Worm (Caenorhabditis elegans) whole organism, L1 larva: ENCODE results near the gene rps-1.

ENCODE experiments used
- C04F5.9 ChIP-seq: sonication (generic microtip); optimal IDR thresholded peaks from 2 replicates; lab custom pipeline; 2016; ENCODE audit warnings: missing genetic modification characterization, missing compliant biosample characterization
- F16B12.6 ChIP-seq: fragments of 150-350 bp; optimal IDR thresholded peaks from 2 replicates; lab custom pipeline; 2014; ENCODE audit warnings: missing biosample characterization, missing genetic modification characterization
- Y116A8C.19 ChIP-seq: sonication (generic microtip); optimal IDR thresholded peaks from 2 replicates; lab custom pipeline; 2016; ENCODE audit warnings: missing compliant biosample characterization, missing genetic modification characterization, borderline replicate concordance
- aly-2 ChIP-seq: fragments of 150-350 bp; optimal IDR thresholded peaks from 2 replicates; lab custom pipeline; 2014; ENCODE audit warnings: missing biosample characterization, missing genetic modification characterization
- blmp-1 ChIP-seq: fragments of 150-350 bp; optimal IDR thresholded peaks from 2 replicates; lab custom pipeline; 2014; ENCODE audit warnings: missing biosample characterization, missing genetic modification characterization
- ceh-82 ChIP-seq, 3 experiments: fragments of 150-350 bp in 1 of 3; sonication (generic microtip) in 2 of 3; optimal IDR thresholded peaks; 2 replicates each; lab custom pipeline; 2014 to 2017; ENCODE audit warnings: missing biosample characterization in 3 of 3, missing genetic modification characterization in 3 of 3
- ceh-88 ChIP-seq: fragments of 200-800 bp; sonication (Bioruptor generic); IDR thresholded peaks from 2 replicates; pipeline ENCODE4 v1.3.6; 2022; ENCODE audit warnings: missing genetic modification characterization, missing compliant biosample characterization
- ces-1 ChIP-seq: fragments of 150-350 bp; optimal IDR thresholded peaks from 2 replicates; lab custom pipeline; 2014; ENCODE audit warnings: missing biosample characterization, missing genetic modification reagents, missing genetic modification characterization
- dpl-1 ChIP-seq, 3 experiments: fragments of 150-350 bp in 2 of 3; sonication (generic microtip) in 1 of 3; optimal IDR thresholded peaks; 2 replicates each; lab custom pipeline; 2014 to 2017; ENCODE audit warnings: missing biosample characterization in 3 of 3, missing genetic modification characterization in 3 of 3, missing genetic modification reagents in 3 of 3
- efl-1 ChIP-seq, 4 experiments: fragments of 150-350 bp; optimal IDR thresholded peaks in 3 of 4; peaks in 1 of 4; 1 replicate in 1 of 4; 2 replicates in 3 of 4; lab custom pipeline; 2014; ENCODE audit warnings: missing biosample characterization in 2 of 4, missing genetic modification characterization in 2 of 4, missing genetic modification reagents in 2 of 4
- egl-13 ChIP-seq: sonication (generic microtip); optimal IDR thresholded peaks from 2 replicates; lab custom pipeline; 2016; ENCODE audit warnings: missing genotype, missing genetic modification reagents, missing genetic modification characterization, missing compliant biosample characterization
- egl-27 ChIP-seq, 2 experiments: fragments of 150-350 bp in 1 of 2; sonication (generic microtip); optimal IDR thresholded peaks; 3 replicates each; lab custom pipeline; 2017 to 2018; ENCODE audit warnings: missing biosample characterization in 2 of 2, missing genetic modification characterization in 2 of 2, missing genetic modification reagents in 2 of 2
- elt-2 ChIP-seq: sonication (generic microtip); optimal IDR thresholded peaks from 2 replicates; lab custom pipeline; 2016; ENCODE audit warnings: missing genetic modification characterization, mild to moderate bottlenecking, inconsistent platforms, missing compliant biosample characterization, missing genetic modification reagents
- elt-3 ChIP-seq, 6 experiments: fragments of 150-350 bp in 1 of 6; sonication (generic microtip); optimal IDR thresholded peaks; 2 replicates each; lab custom pipeline; 2017 to 2018; ENCODE audit warnings: missing biosample characterization in 6 of 6, missing genetic modification characterization in 6 of 6, inconsistent platforms in 1 of 6
- ets-5 ChIP-seq: fragments of 200-800 bp; sonication (Bioruptor generic); IDR thresholded peaks from 2 replicates; pipeline ENCODE4 v1.3.6; 2022; ENCODE audit warnings: missing genetic modification characterization, missing compliant biosample characterization
- fkh-4 ChIP-seq: sonication (generic microtip); optimal IDR thresholded peaks from 2 replicates; lab custom pipeline; 2016; ENCODE audit warnings: missing compliant biosample characterization, missing genetic modification characterization, borderline replicate concordance
- fkh-8 ChIP-seq: sonication (generic microtip); optimal IDR thresholded peaks from 2 replicates; lab custom pipeline; 2016; ENCODE audit warnings: mild to moderate bottlenecking, missing genetic modification characterization, missing compliant biosample characterization
- hpl-2 ChIP-seq: fragments of 150-350 bp; optimal IDR thresholded peaks from 2 replicates; lab custom pipeline; 2014; ENCODE audit warnings: missing biosample characterization, missing genetic modification reagents, missing genetic modification characterization
- jun-1 ChIP-seq: fragments of 150-350 bp; optimal IDR thresholded peaks from 2 replicates; lab custom pipeline; 2014; ENCODE audit warnings: missing biosample characterization, missing genetic modification reagents, missing genetic modification characterization
- lin-14 ChIP-seq: fragments of 200-800 bp; sonication (Bioruptor generic); optimal IDR thresholded peaks from 2 replicates; lab custom pipeline; 2018; ENCODE audit warnings: mild to moderate bottlenecking, missing genetic modification characterization, moderate library complexity, missing compliant biosample characterization
- lin-35 ChIP-seq, 2 experiments: fragments of 150-350 bp; optimal IDR thresholded peaks; 2 replicates each; lab custom pipeline; 2014; ENCODE audit warnings: missing biosample characterization in 2 of 2, missing genetic modification characterization in 2 of 2, missing genetic modification reagents in 2 of 2
- lir-3 ChIP-seq: sonication (generic microtip); optimal IDR thresholded peaks from 2 replicates; lab custom pipeline; 2016; ENCODE audit warnings: mild to moderate bottlenecking, missing genetic modification characterization, moderate library complexity, missing compliant biosample characterization; ENCODE audit not compliant: poor library complexity
- mdl-1 ChIP-seq, 2 experiments: fragments of 150-350 bp; optimal IDR thresholded peaks; 2 replicates each; lab custom pipeline; 2014 to 2017; ENCODE audit warnings: missing biosample characterization in 2 of 2, missing genetic modification characterization in 2 of 2, inconsistent platforms in 1 of 2
- mep-1 ChIP-seq: fragments of 150-350 bp; optimal IDR thresholded peaks from 2 replicates; lab custom pipeline; 2014; ENCODE audit warnings: missing biosample characterization, missing genetic modification characterization
- nhr-47 ChIP-seq: sonication (generic microtip); optimal IDR thresholded peaks from 2 replicates; lab custom pipeline; 2016; ENCODE audit warnings: mild to moderate bottlenecking, missing genetic modification characterization, moderate library complexity, missing compliant biosample characterization
- nhr-71 ChIP-seq: sonication (generic microtip); optimal IDR thresholded peaks from 2 replicates; lab custom pipeline; 2016; ENCODE audit warnings: mild to moderate bottlenecking, missing genetic modification characterization, moderate library complexity, missing compliant biosample characterization
- nhr-76 ChIP-seq: sonication (generic microtip); optimal IDR thresholded peaks from 2 replicates; lab custom pipeline; 2017; ENCODE audit warnings: missing biosample characterization, missing genetic modification characterization
- nhr-85 ChIP-seq: sonication (generic microtip); peaks from one replicate; lab custom pipeline; 2016; ENCODE audit warnings: missing genetic modification characterization, inconsistent platforms, missing compliant biosample characterization
- nhr-90 ChIP-seq: sonication (generic microtip); optimal IDR thresholded peaks from 2 replicates; lab custom pipeline; 2016; ENCODE audit warnings: mild to moderate bottlenecking, missing genetic modification characterization, missing compliant biosample characterization; ENCODE audit not compliant: poor library complexity
- pag-3 ChIP-seq: sonication (generic microtip); optimal IDR thresholded peaks from 2 replicates; lab custom pipeline; 2017; ENCODE audit warnings: missing genetic modification characterization, mild to moderate bottlenecking, missing compliant biosample characterization, antibody characterized with exemption, borderline replicate concordance; ENCODE audit not compliant: insufficient read depth
- pax-3 ChIP-seq: fragments of 200-800 bp; sonication (Bioruptor generic); optimal IDR thresholded peaks from 2 replicates; lab custom pipeline; 2018; ENCODE audit warnings: mild to moderate bottlenecking, missing genetic modification characterization, moderate library complexity, missing compliant biosample characterization
- pqm-1 ChIP-seq: sonication (generic microtip); optimal IDR thresholded peaks from 3 replicates; lab custom pipeline; 2017; ENCODE audit warnings: missing biosample characterization, missing genetic modification characterization
- rnt-1 ChIP-seq: sonication (generic microtip); optimal IDR thresholded peaks from 2 replicates; lab custom pipeline; 2016; ENCODE audit warnings: mild to moderate bottlenecking, missing genetic modification characterization, moderate library complexity, missing compliant biosample characterization
- skn-1 ChIP-seq: fragments of 150-350 bp; optimal IDR thresholded peaks from 2 replicates; lab custom pipeline; 2014; ENCODE audit warnings: missing biosample characterization, missing genetic modification characterization
- snpc-4 ChIP-seq: fragments of 150-350 bp; optimal IDR thresholded peaks from 2 replicates; lab custom pipeline; 2014; ENCODE audit warnings: missing biosample characterization, missing genetic modification characterization
- snu-23 ChIP-seq: sonication (generic microtip); optimal IDR thresholded peaks from 2 replicates; lab custom pipeline; 2016; ENCODE audit warnings: missing genetic modification characterization, missing compliant biosample characterization
- swsn-7 ChIP-seq: sonication (generic microtip); optimal IDR thresholded peaks from 2 replicates; lab custom pipeline; 2016; ENCODE audit warnings: missing genetic modification characterization, missing compliant biosample characterization
- tlp-1 ChIP-seq: fragments of 150-350 bp; optimal IDR thresholded peaks from 2 replicates; lab custom pipeline; 2014; ENCODE audit warnings: missing biosample characterization, missing genetic modification characterization
- unc-130 ChIP-seq: fragments of 150-350 bp; optimal IDR thresholded peaks from 2 replicates; lab custom pipeline; 2017; ENCODE audit warnings: missing biosample characterization, missing genetic modification characterization, inconsistent platforms
- xbp-1 ChIP-seq: sonication (generic microtip); optimal IDR thresholded peaks from 2 replicates; lab custom pipeline; 2016; ENCODE audit warnings: missing genetic modification characterization, missing compliant biosample characterization
- zag-1 ChIP-seq: fragments of 150-350 bp; optimal IDR thresholded peaks from 2 replicates; lab custom pipeline; 2014; ENCODE audit warnings: missing biosample characterization, missing genetic modification characterization
- ztf-4 ChIP-seq: fragments of 150-350 bp; optimal IDR thresholded peaks from 2 replicates; lab custom pipeline; 2014; ENCODE audit warnings: missing biosample characterization, missing genetic modification characterization

rps-1 gene

DNA sequence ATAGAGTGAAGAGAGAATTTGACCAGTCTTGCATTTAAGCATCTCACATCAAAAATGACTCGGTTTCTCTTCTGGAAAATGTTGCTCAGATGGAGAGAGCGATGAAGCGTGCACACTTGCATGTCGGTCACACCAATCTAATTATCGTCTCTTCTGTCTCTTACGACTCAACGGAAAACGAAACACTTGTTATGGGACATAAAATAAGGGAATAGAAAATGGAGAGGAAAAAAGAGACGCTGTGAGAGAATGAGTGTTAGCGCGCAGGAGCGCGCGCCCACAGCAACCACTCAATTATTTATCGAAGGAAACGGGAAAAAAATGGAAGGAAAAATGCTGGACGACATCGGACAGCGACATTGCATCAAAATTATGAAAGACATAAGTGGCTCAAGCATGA is 30.0 kb downstream of the rps-1 start (continued):
- TF ChIP-seq egl-27 (tag; optimal IDR thresholded peaks at IDR 0.05; lab: Kevin White, UChicago) (no peak), dpl-1 (GFP tag; optimal IDR thresholded peaks at IDR 0.05; lab: Kevin White, UChicago) (peak in 1 of 3 experiments; percentile 0), ces-1 (GFP tag; lab: Kevin White, UChicago) (peak; percentile 36), ets-5 (GFP tag; lab: Robert Waterston, UW) (no peak), lin-35 (GFP tag; optimal IDR thresholded peaks at IDR 0.05; lab: Kevin White, UChicago) (peak in 1 of 2 experiments; percentile 34), xbp-1 (tag; lab: Kevin White, UChicago) (peak; percentile 37), Y116A8C.19 (no peak)

DNA sequence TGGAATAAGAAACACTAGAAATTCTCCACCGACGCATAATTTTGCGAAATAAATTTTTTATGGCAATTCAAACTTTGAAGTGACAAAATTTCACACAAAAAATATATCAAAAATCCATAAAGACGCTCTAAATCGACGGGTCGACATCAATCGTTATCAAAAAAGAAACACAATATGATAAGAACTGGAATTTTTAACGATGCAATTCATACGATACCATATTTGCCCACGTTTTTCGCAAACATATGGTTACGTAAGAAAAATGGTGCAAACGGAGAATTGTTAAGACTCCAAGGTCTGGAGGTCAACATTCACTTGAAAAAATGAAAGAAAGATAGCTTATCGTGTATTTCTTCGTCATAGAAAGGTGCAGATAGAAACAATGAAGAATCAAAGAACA is 30.4 kb downstream of the rps-1 start:
- TF ChIP-seq ces-1 (GFP tag; lab: Kevin White, UChicago) (no peak), Y116A8C.19 (no peak), elt-2 (peak; percentile 76), pqm-1 (peak; percentile 43), lir-3 (tag; lab: Kevin White, UChicago) (no peak), tlp-1 (tag; lab: Kevin White, UChicago) (peak; percentile 26)
- TF ChIP-seq, all 84 proteins: peak for 3

ce11 chrIII:4506590-4507128 is 30.9 kb downstream of the rps-1 start:
- TF ChIP-seq F16B12.6 (no peak), efl-1 (optimal IDR thresholded peaks at IDR 0.05; lab: Kevin White, UChicago) (no peak), efl-1 (GFP tag; optimal IDR thresholded peaks at IDR 0.05 in 1 of 2; lab: Kevin White, UChicago) (peak in 1 of 2 experiments; percentile 61), nhr-47 (no peak), nhr-76 (no peak), ceh-88 (GFP tag; lab: Robert Waterston, UW) (no peak), nhr-85 (peak; percentile 38)

ce11 chrIII:4508064-4508905 is 32.6 kb downstream of the rps-1 start, which contains the start of the genes cct-5 and F25F2.1:
cct-5 (minus strand) TSS chrIII:4508114.
F25F2.1 (plus strand) TSS chrIII:4508855.
- TF ChIP-seq pqm-1: no peak
- TF ChIP-seq blmp-1 (tag; lab: Kevin White, UChicago): peak; percentile 57
- peak in 1 of 2 experiments; percentile 55 for TF ChIP-seq mdl-1 (tag; optimal IDR thresholded peaks at IDR 0.05; lab: Kevin White, UChicago)
- TF ChIP-seq hpl-2 (GFP tag; lab: Kevin White, UChicago): no peak
- peak; percentile 21 for TF ChIP-seq pag-3 (tag; lab: Kevin White, UChicago)
- peak; percentile 64 for TF ChIP-seq lin-14 (GFP tag; lab: Kevin White, UChicago)
- TF ChIP-seq zag-1 (tag; lab: Kevin White, UChicago): no peak
- no peak for TF ChIP-seq fkh-4 (tag; lab: Kevin White, UChicago)
- no peak for TF ChIP-seq jun-1 (tag; lab: Kevin White, UChicago)
- TF ChIP-seq xbp-1 (tag; lab: Kevin White, UChicago): peak; percentile 39
- peak; percentile 65 for TF ChIP-seq skn-1 (tag; lab: Kevin White, UChicago)
- peak; percentile 36 for TF ChIP-seq nhr-90 (tag; lab: Kevin White, UChicago)
- TF ChIP-seq dpl-1 (GFP tag; optimal IDR thresholded peaks at IDR 0.05; lab: Kevin White, UChicago): peak; percentile 82 to 89 (median 84)
- TF ChIP-seq snu-23 (GFP tag; lab: Kevin White, UChicago): peak; percentile 80
- no peak for TF ChIP-seq ets-5 (GFP tag; lab: Robert Waterston, UW)
- peak; percentile 5 for TF ChIP-seq egl-13
- TF ChIP-seq nhr-71 (tag; lab: Kevin White, UChicago): peak; percentile 64
- TF ChIP-seq F16B12.6: peak; percentile 94
- TF ChIP-seq fkh-8 (tag; lab: Kevin White, UChicago): peak; percentile 39
- TF ChIP-seq swsn-7: peak; percentile 59
- peak; percentile 58 to 80 for TF ChIP-seq efl-1 (optimal IDR thresholded peaks at IDR 0.05; lab: Kevin White, UChicago)
- TF ChIP-seq efl-1 (GFP tag; optimal IDR thresholded peaks at IDR 0.05 in 1 of 2; lab: Kevin White, UChicago): peak; percentile 89 to 98
- TF ChIP-seq C04F5.9 (tag; lab: Kevin White, UChicago): peak; percentile 1
- TF ChIP-seq pax-3 (tag; lab: Kevin White, UChicago): no peak
- peak in 2 of 3 experiments; percentile 2 to 77 for TF ChIP-seq ceh-82 (tag; optimal IDR thresholded peaks at IDR 0.05; lab: Kevin White, UChicago)
- TF ChIP-seq aly-2 (tag; lab: Kevin White, UChicago): no peak
- peak in 1 of 6 experiments; percentile 23 for TF ChIP-seq elt-3 (tag; optimal IDR thresholded peaks at IDR 0.05; lab: Kevin White, UChicago)
- peak; percentile 91 for TF ChIP-seq mep-1 (tag; lab: Kevin White, UChicago)
- peak; percentile 57 for TF ChIP-seq rnt-1
- TF ChIP-seq ztf-4: no peak
- TF ChIP-seq snpc-4 (tag; lab: Kevin White, UChicago): peak; percentile 41
- TF ChIP-seq unc-130: peak; percentile 83
